Worm (Caenorhabditis elegans) whole organism, L3 larva: ENCODE measurements around the gene col-115.

ENCODE experiments used
- ceh-82 ChIP-seq: fragments of 150-350 bp; optimal IDR thresholded peaks from 2 replicates; lab custom pipeline; 2014; ENCODE audit warnings: missing biosample characterization, missing genetic modification characterization
- daf-12 ChIP-seq: fragments of 150-350 bp; optimal IDR thresholded peaks from 2 replicates; lab custom pipeline; 2014; ENCODE audit warnings: missing biosample characterization, missing genetic modification reagents, missing genetic modification characterization
- ztf-4 ChIP-seq: fragments of 150-350 bp; optimal IDR thresholded peaks from 2 replicates; lab custom pipeline; 2014; ENCODE audit warnings: missing biosample characterization, missing genetic modification characterization

- TF ChIP-seq ztf-4, result no peak
- no peak for TF ChIP-seq ceh-82 (tag; lab: Kevin White, UChicago)
- no peak for TF ChIP-seq daf-12 (tag; lab: Kevin White, UChicago)
Measured at ce11 chrIV:8008137-8008536, 19.7 kb downstream of the col-115 start.
